Worm (Caenorhabditis elegans) whole organism, L1 larva: ENCODE measurements around the gene dpy-17.

ENCODE experiments used
- C04F5.9 ChIP-seq: sonication (generic microtip); optimal IDR thresholded peaks from 2 replicates; lab custom pipeline; 2016; ENCODE audit warnings: missing genetic modification characterization, missing compliant biosample characterization
- C34B4.2 ChIP-seq: sonication (generic microtip); optimal IDR thresholded peaks from 2 replicates; lab custom pipeline; 2017; ENCODE audit warnings: mild to moderate bottlenecking, missing genetic modification characterization, missing compliant biosample characterization
- F16B12.6 ChIP-seq: fragments of 150-350 bp; optimal IDR thresholded peaks from 2 replicates; lab custom pipeline; 2014; ENCODE audit warnings: missing biosample characterization, missing genetic modification characterization
- aha-1 ChIP-seq: fragments of 150-350 bp; optimal IDR thresholded peaks from 2 replicates; lab custom pipeline; 2014; ENCODE audit warnings: missing biosample characterization, missing genetic modification characterization
- aly-2 ChIP-seq: fragments of 150-350 bp; optimal IDR thresholded peaks from 2 replicates; lab custom pipeline; 2014; ENCODE audit warnings: missing biosample characterization, missing genetic modification characterization
- ama-1 ChIP-seq: fragments of 150-350 bp; optimal IDR thresholded peaks from 2 replicates; lab custom pipeline; 2014
- ceh-63 ChIP-seq: fragments of 200-800 bp; sonication (Bioruptor generic); optimal IDR thresholded peaks from 2 replicates; lab custom pipeline; 2018; ENCODE audit warnings: mild to moderate bottlenecking, missing genetic modification characterization, missing compliant biosample characterization
- ceh-8 ChIP-seq: fragments of 200-800 bp; sonication (Bioruptor generic); optimal IDR thresholded peaks from 2 replicates; lab custom pipeline; 2018; ENCODE audit warnings: mild to moderate bottlenecking, missing genetic modification characterization, moderate library complexity, missing compliant biosample characterization
- ceh-90 ChIP-seq: sonication (generic microtip); optimal IDR thresholded peaks from 2 replicates; lab custom pipeline; 2016; ENCODE audit warnings: missing genetic modification characterization, missing compliant biosample characterization
- dsc-1 ChIP-seq: sonication (generic microtip); optimal IDR thresholded peaks from 2 replicates; lab custom pipeline; 2016; ENCODE audit warnings: mild to moderate bottlenecking, missing genetic modification characterization, missing compliant biosample characterization
- efl-1 ChIP-seq, 4 experiments: fragments of 150-350 bp; optimal IDR thresholded peaks in 3 of 4; peaks in 1 of 4; 1 replicate in 1 of 4; 2 replicates in 3 of 4; lab custom pipeline; 2014; ENCODE audit warnings: missing biosample characterization in 2 of 4, missing genetic modification characterization in 2 of 4, missing genetic modification reagents in 2 of 4
- elt-2 ChIP-seq: sonication (generic microtip); optimal IDR thresholded peaks from 2 replicates; lab custom pipeline; 2016; ENCODE audit warnings: missing genetic modification characterization, mild to moderate bottlenecking, inconsistent platforms, missing compliant biosample characterization, missing genetic modification reagents
- grh-1 ChIP-seq: fragments of 200-800 bp; sonication (Bioruptor generic); IDR thresholded peaks from 2 replicates; pipeline ENCODE4 v1.3.6; 2022; ENCODE audit warnings: missing genetic modification reagents, missing genetic modification characterization, missing compliant biosample characterization
- hlh-4 ChIP-seq: sonication (generic microtip); optimal IDR thresholded peaks from 2 replicates; lab custom pipeline; 2016; ENCODE audit warnings: mild to moderate bottlenecking, missing genetic modification characterization, missing compliant biosample characterization
- hpl-2 ChIP-seq: fragments of 150-350 bp; optimal IDR thresholded peaks from 2 replicates; lab custom pipeline; 2014; ENCODE audit warnings: missing biosample characterization, missing genetic modification reagents, missing genetic modification characterization
- lin-14 ChIP-seq: fragments of 200-800 bp; sonication (Bioruptor generic); optimal IDR thresholded peaks from 2 replicates; lab custom pipeline; 2018; ENCODE audit warnings: mild to moderate bottlenecking, missing genetic modification characterization, moderate library complexity, missing compliant biosample characterization
- lin-35 ChIP-seq, 2 experiments: fragments of 150-350 bp; optimal IDR thresholded peaks; 2 replicates each; lab custom pipeline; 2014; ENCODE audit warnings: missing biosample characterization in 2 of 2, missing genetic modification characterization in 2 of 2, missing genetic modification reagents in 2 of 2
- lsy-2 ChIP-seq, 2 experiments: fragments of 150-350 bp; optimal IDR thresholded peaks; 2 replicates each; lab custom pipeline; 2014; ENCODE audit warnings: missing biosample characterization in 2 of 2, missing genetic modification characterization in 2 of 2
- mdl-1 ChIP-seq, 2 experiments: fragments of 150-350 bp; optimal IDR thresholded peaks; 2 replicates each; lab custom pipeline; 2014 to 2017; ENCODE audit warnings: missing biosample characterization in 2 of 2, missing genetic modification characterization in 2 of 2, inconsistent platforms in 1 of 2
- mef-2 ChIP-seq: fragments of 150-350 bp; optimal IDR thresholded peaks from 2 replicates; lab custom pipeline; 2014; ENCODE audit warnings: missing biosample characterization, missing genetic modification characterization
- nhr-19 ChIP-seq: fragments of 200-800 bp; sonication (Bioruptor generic); conservative IDR thresholded peaks from 2 replicates; pipeline ENCODE4 v1.3.6; 2022; ENCODE audit warnings: missing genetic modification characterization, missing compliant biosample characterization
- nhr-20 ChIP-seq: sonication (generic microtip); optimal IDR thresholded peaks from 2 replicates; lab custom pipeline; 2016; ENCODE audit warnings: mild to moderate bottlenecking, missing genetic modification characterization, missing compliant biosample characterization
- nhr-237 ChIP-seq: fragments of 150-350 bp; optimal IDR thresholded peaks from 2 replicates; lab custom pipeline; 2014; ENCODE audit warnings: missing biosample characterization, missing genetic modification characterization
- nhr-28 ChIP-seq: fragments of 150-350 bp; optimal IDR thresholded peaks from 2 replicates; lab custom pipeline; 2014; ENCODE audit warnings: missing biosample characterization, missing genetic modification characterization
- nhr-47 ChIP-seq: sonication (generic microtip); optimal IDR thresholded peaks from 2 replicates; lab custom pipeline; 2016; ENCODE audit warnings: mild to moderate bottlenecking, missing genetic modification characterization, moderate library complexity, missing compliant biosample characterization
- nhr-71 ChIP-seq: sonication (generic microtip); optimal IDR thresholded peaks from 2 replicates; lab custom pipeline; 2016; ENCODE audit warnings: mild to moderate bottlenecking, missing genetic modification characterization, moderate library complexity, missing compliant biosample characterization
- nhr-76 ChIP-seq: sonication (generic microtip); optimal IDR thresholded peaks from 2 replicates; lab custom pipeline; 2017; ENCODE audit warnings: missing biosample characterization, missing genetic modification characterization
- nhr-77 ChIP-seq: fragments of 150-350 bp; optimal IDR thresholded peaks from 2 replicates; lab custom pipeline; 2014; ENCODE audit warnings: missing biosample characterization, missing genetic modification characterization
- nhr-90 ChIP-seq: sonication (generic microtip); optimal IDR thresholded peaks from 2 replicates; lab custom pipeline; 2016; ENCODE audit warnings: mild to moderate bottlenecking, missing genetic modification characterization, missing compliant biosample characterization; ENCODE audit not compliant: poor library complexity
- pqm-1 ChIP-seq: sonication (generic microtip); optimal IDR thresholded peaks from 3 replicates; lab custom pipeline; 2017; ENCODE audit warnings: missing biosample characterization, missing genetic modification characterization
- rnt-1 ChIP-seq: sonication (generic microtip); optimal IDR thresholded peaks from 2 replicates; lab custom pipeline; 2016; ENCODE audit warnings: mild to moderate bottlenecking, missing genetic modification characterization, moderate library complexity, missing compliant biosample characterization
- snpc-4 ChIP-seq: fragments of 150-350 bp; optimal IDR thresholded peaks from 2 replicates; lab custom pipeline; 2014; ENCODE audit warnings: missing biosample characterization, missing genetic modification characterization
- snu-23 ChIP-seq: sonication (generic microtip); optimal IDR thresholded peaks from 2 replicates; lab custom pipeline; 2016; ENCODE audit warnings: missing genetic modification characterization, missing compliant biosample characterization
- sox-4 ChIP-seq: sonication (generic microtip); optimal IDR thresholded peaks from 2 replicates; lab custom pipeline; 2016; ENCODE audit warnings: missing genetic modification characterization, missing compliant biosample characterization
- swsn-7 ChIP-seq: sonication (generic microtip); optimal IDR thresholded peaks from 2 replicates; lab custom pipeline; 2016; ENCODE audit warnings: missing genetic modification characterization, missing compliant biosample characterization
- tbx-2 ChIP-seq: sonication (generic microtip); optimal IDR thresholded peaks from 2 replicates; lab custom pipeline; 2016; ENCODE audit warnings: missing genetic modification characterization, missing compliant biosample characterization
- tlp-1 ChIP-seq: fragments of 150-350 bp; optimal IDR thresholded peaks from 2 replicates; lab custom pipeline; 2014; ENCODE audit warnings: missing biosample characterization, missing genetic modification characterization
- unc-130 ChIP-seq: fragments of 150-350 bp; optimal IDR thresholded peaks from 2 replicates; lab custom pipeline; 2017; ENCODE audit warnings: missing biosample characterization, missing genetic modification characterization, inconsistent platforms
- ztf-11 ChIP-seq, 2 experiments: sonication (generic microtip); optimal IDR thresholded peaks; 2 replicates each; lab custom pipeline; 2016 to 2017; ENCODE audit warnings: missing genetic modification characterization in 2 of 2, missing biosample characterization in 1 of 2, missing compliant biosample characterization in 1 of 2
- ztf-4 ChIP-seq: fragments of 150-350 bp; optimal IDR thresholded peaks from 2 replicates; lab custom pipeline; 2014; ENCODE audit warnings: missing biosample characterization, missing genetic modification characterization

Gene dpy-17

DNA sequence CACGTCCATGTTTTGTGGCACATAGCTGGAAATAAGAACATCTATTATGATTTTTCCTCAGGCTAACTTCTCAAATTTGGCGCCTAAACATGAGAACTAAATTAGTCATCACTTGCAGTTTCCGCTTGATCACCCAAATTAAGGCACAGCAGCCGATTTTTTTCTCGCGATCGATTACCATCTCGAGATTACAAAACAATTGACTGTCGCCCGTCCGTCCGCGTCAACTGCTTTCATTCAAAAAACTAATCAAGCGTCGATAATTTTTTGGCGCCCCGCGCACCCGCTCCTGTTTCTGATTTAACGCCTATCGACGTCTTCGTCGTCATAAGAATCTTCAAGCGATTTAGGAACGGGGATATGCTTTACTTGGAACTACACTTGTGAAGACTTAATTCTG lies 30.6 kb downstream of the dpy-17 start:
- no peak for TF ChIP-seq aly-2 (tag; lab: Kevin White, UChicago)
- TF ChIP-seq unc-130 = peak; percentile 44

- TF ChIP-seq nhr-47 (tag; lab: Kevin White, UChicago) (no peak), efl-1 (optimal IDR thresholded peaks at IDR 0.05; lab: Kevin White, UChicago) (no peak), efl-1 (GFP tag; optimal IDR thresholded peaks at IDR 0.05 in 1 of 2; lab: Kevin White, UChicago) (peak in 1 of 2 experiments; percentile 8)
These were observed 31.9 kb downstream of the dpy-17 start for ce11 chrIII:5138940-5139533.

- TF ChIP-seq swsn-7 (tag; lab: Kevin White, UChicago) (no peak), tbx-2 (tag; lab: Kevin White, UChicago) (peak; percentile 15)
These were observed 32.6 kb downstream of the dpy-17 start for ce11 chrIII:5139768-5140167.

ce11 chrIII:5140559-5140958 lies 33.4 kb downstream of the dpy-17 start:
- TF ChIP-seq snpc-4 (tag; lab: Kevin White, UChicago) (no peak), efl-1 (optimal IDR thresholded peaks at IDR 0.05; lab: Kevin White, UChicago) (no peak), efl-1 (GFP tag; optimal IDR thresholded peaks at IDR 0.05 in 1 of 2; lab: Kevin White, UChicago) (peak in 1 of 2 experiments; percentile 74), nhr-237 (tag; lab: Kevin White, UChicago) (no peak), nhr-71 (tag; lab: Kevin White, UChicago) (peak; percentile 27), ceh-90 (tag; lab: Kevin White, UChicago) (no peak), nhr-77 (tag; lab: Kevin White, UChicago) (no peak), nhr-76 (no peak), nhr-47 (tag; lab: Kevin White, UChicago) (no peak), nhr-28 (tag; lab: Kevin White, UChicago) (no peak), ceh-8 (no peak), nhr-90 (tag; lab: Kevin White, UChicago) (no peak), ceh-63 (GFP tag; lab: Kevin White, UChicago) (no peak), aly-2 (tag; lab: Kevin White, UChicago) (no peak), grh-1 (GFP tag; lab: Robert Waterston, UW) (no peak), sox-4 (tag; lab: Kevin White, UChicago) (no peak), mef-2 (no peak), snu-23 (GFP tag; lab: Kevin White, UChicago) (peak; percentile 5), C34B4.2 (tag; lab: Kevin White, UChicago) (no peak), dsc-1 (tag; lab: Kevin White, UChicago) (no peak), F16B12.6 (tag; lab: Kevin White, UChicago) (no peak), ztf-11 (tag; optimal IDR thresholded peaks at IDR 0.05; lab: Kevin White, UChicago) (no peak), hpl-2 (GFP tag; lab: Kevin White, UChicago) (no peak), hlh-4 (tag; lab: Kevin White, UChicago) (no peak), tlp-1 (tag; lab: Kevin White, UChicago) (no peak), lin-14 (peak; percentile 65), elt-2 (tag; lab: Kevin White, UChicago) (peak; percentile 29), ama-1 (lab: Kevin White, UChicago) (no peak), aha-1 (no peak), mdl-1 (tag; optimal IDR thresholded peaks at IDR 0.05; lab: Kevin White, UChicago) (peak in 1 of 2 experiments; percentile 1), lin-35 (GFP tag; optimal IDR thresholded peaks at IDR 0.05; lab: Kevin White, UChicago) (no peak), ztf-4 (tag; lab: Kevin White, UChicago) (no peak), nhr-19 (no peak), pqm-1 (tag; lab: Kevin White, UChicago) (no peak), rnt-1 (tag; lab: Kevin White, UChicago) (peak; percentile 41), nhr-20 (tag; lab: Kevin White, UChicago) (no peak), C04F5.9 (tag; lab: Kevin White, UChicago) (no peak), lsy-2 (tag; optimal IDR thresholded peaks at IDR 0.05; lab: Kevin White, UChicago) (peak; percentile 40 to 73), tbx-2 (tag; lab: Kevin White, UChicago) (peak; percentile 96)
- TF ChIP-seq, all 84 proteins: peak for 9
